Worm (Caenorhabditis elegans) whole organism, young adult: ENCODE measurements around the gene ZK809.5.

Experiments used
- F23B12.7 ChIP-seq: sonication (generic microtip); optimal IDR thresholded peaks from 2 replicates; lab custom pipeline; 2017; ENCODE audit warnings: missing genetic modification characterization, mild to moderate bottlenecking, missing compliant biosample characterization, antibody characterized with exemption, moderate library complexity; ENCODE audit not compliant: insufficient read depth
- ZK185.1 ChIP-seq: sonication (generic microtip); optimal IDR thresholded peaks from 2 replicates; lab custom pipeline; 2016; ENCODE audit warnings: mild to moderate bottlenecking, missing genetic modification characterization, missing compliant biosample characterization; ENCODE audit not compliant: poor library complexity, severe bottlenecking
- ama-1 ChIP-seq, 3 experiments: fragments of 150-350 bp in 1 of 3; sonication (generic microtip) in 2 of 3; optimal IDR thresholded peaks; 2 replicates each; lab custom pipeline; 2014 to 2018; ENCODE audit warnings: missing biosample characterization in 2 of 3, missing genetic modification characterization in 2 of 3, missing genetic modification reagents in 2 of 3
- attf-5 ChIP-seq: fragments of 200-800 bp; sonication (Bioruptor generic); optimal IDR thresholded peaks from 2 replicates; lab custom pipeline; 2018; ENCODE audit warnings: mild to moderate bottlenecking, missing genetic modification characterization, missing compliant biosample characterization
- ceh-27 ChIP-seq: fragments of 200-800 bp; sonication (Bioruptor generic); optimal IDR thresholded peaks from 2 replicates; lab custom pipeline; 2018; ENCODE audit warnings: mild to moderate bottlenecking, missing genetic modification characterization, moderate library complexity, missing compliant biosample characterization
- lin-40 ChIP-seq: sonication (generic microtip); optimal IDR thresholded peaks from 2 replicates; lab custom pipeline; 2016; ENCODE audit warnings: missing genetic modification characterization, mild to moderate bottlenecking, missing compliant biosample characterization, missing genotype, missing genetic modification reagents
- pbrm-1 ChIP-seq: fragments of 200-800 bp; sonication (Bioruptor generic); IDR thresholded peaks from 2 replicates; pipeline ENCODE4 v1.3.6; 2022; ENCODE audit warnings: missing genetic modification reagents, missing genetic modification characterization, missing compliant biosample characterization

- no peak for TF ChIP-seq lin-40 (tag; lab: Kevin White, UChicago)
- no peak for TF ChIP-seq ceh-27
- TF ChIP-seq F23B12.7 (tag; lab: Kevin White, UChicago) = no peak
- no peak for TF ChIP-seq ZK185.1 (tag; lab: Kevin White, UChicago)
- no peak for TF ChIP-seq pbrm-1 (GFP tag; lab: Robert Waterston, UW)
- TF ChIP-seq ama-1 (optimal IDR thresholded peaks at IDR 0.05; lab: Kevin White, UChicago) = no peak
- TF ChIP-seq ama-1 (GFP tag; optimal IDR thresholded peaks at IDR 0.05; lab: Kevin White, UChicago) = no peak
- no peak for TF ChIP-seq attf-5 (GFP tag; lab: Kevin White, UChicago)
Measured at ce11 chrIV:11640915-11641314, 15.6 kb upstream of the ZK809.5 start, which contains the start of gene ttr-50.
